Worm (Caenorhabditis elegans) whole organism, L4 larva: Measurements from ENCODE around the gene hsp-12.2.
A peak's percentile ranks its signal among the peaks of the same experiment; 100 is the strongest.

ENCODE experiments used
- F37D6.2 ChIP-seq: sonication (generic microtip); optimal IDR thresholded peaks from 2 replicates; lab custom pipeline; 2016; ENCODE audit warnings: mild to moderate bottlenecking, missing genetic modification characterization, missing compliant biosample characterization
- ZK337.2 ChIP-seq: fragments of 200-800 bp; sonication (Bioruptor generic); IDR thresholded peaks from 2 replicates; pipeline ENCODE4 v1.3.6; 2022; ENCODE audit warnings: missing genetic modification reagents, missing genetic modification characterization, missing compliant biosample characterization
- aha-1 ChIP-seq: fragments of 150-350 bp; peaks from one replicate; lab custom pipeline; 2014; ENCODE audit warnings: missing biosample characterization, missing genetic modification characterization
- ama-1 ChIP-seq: fragments of 150-350 bp; optimal IDR thresholded peaks from 2 replicates; lab custom pipeline; 2014; ENCODE audit warnings: inconsistent platforms, mixed read lengths
- arid-1 ChIP-seq: fragments of 200-800 bp; sonication (Bioruptor generic); conservative IDR thresholded peaks from 2 replicates; pipeline ENCODE4 v1.3.6; 2022; ENCODE audit warnings: missing genetic modification reagents, missing genetic modification characterization, missing compliant biosample characterization
- ceh-20 ChIP-seq: fragments of 200-800 bp; sonication (Bioruptor generic); IDR thresholded peaks from 2 replicates; pipeline ENCODE4 v1.3.6; 2022; ENCODE audit warnings: missing genetic modification reagents, missing genetic modification characterization, missing compliant biosample characterization
- ces-1 ChIP-seq: fragments of 150-350 bp; sonication (generic microtip); optimal IDR thresholded peaks from 4 replicates; lab custom pipeline; 2014; ENCODE audit warnings: missing biosample characterization, missing genetic modification reagents, missing genetic modification characterization
- cey-2 ChIP-seq: sonication (generic microtip); optimal IDR thresholded peaks from 3 replicates; lab custom pipeline; 2017; ENCODE audit warnings: missing genetic modification characterization, mild to moderate bottlenecking, missing compliant biosample characterization, antibody characterized with exemption, borderline replicate concordance; ENCODE audit not compliant: insufficient read depth
- ctbp-1 ChIP-seq: fragments of 200-800 bp; sonication (Bioruptor generic); IDR thresholded peaks from 2 replicates; pipeline ENCODE4 v1.3.6; 2022; ENCODE audit warnings: missing genetic modification reagents, missing genetic modification characterization, missing compliant biosample characterization
- daf-16 ChIP-seq, 3 experiments: sonication (generic microtip); optimal IDR thresholded peaks; 2 replicates each; lab custom pipeline; 2016 to 2017; ENCODE audit warnings: missing genetic modification characterization in 3 of 3, missing genetic modification reagents in 3 of 3, mild to moderate bottlenecking in 2 of 3, missing compliant biosample characterization in 2 of 3, missing biosample characterization in 1 of 3, moderate library complexity in 1 of 3
- daf-19 ChIP-seq: fragments of 200-800 bp; sonication (Bioruptor generic); conservative IDR thresholded peaks from 2 replicates; pipeline ENCODE4 v1.3.6; 2022; ENCODE audit warnings: missing genetic modification characterization, missing compliant biosample characterization
- dmd-6 ChIP-seq: fragments of 200-800 bp; sonication (Bioruptor generic); IDR thresholded peaks from 2 replicates; pipeline ENCODE4 v1.3.6; 2022; ENCODE audit warnings: missing genetic modification reagents, missing genetic modification characterization, missing compliant biosample characterization
- dmd-9 ChIP-seq: fragments of 200-800 bp; sonication (Bioruptor generic); IDR thresholded peaks from 2 replicates; pipeline ENCODE4 v1.3.6; 2022; ENCODE audit warnings: missing genetic modification reagents, missing genetic modification characterization, missing compliant biosample characterization
- duxl-1 ChIP-seq: sonication (generic microtip); optimal IDR thresholded peaks from 2 replicates; lab custom pipeline; 2016; ENCODE audit warnings: mild to moderate bottlenecking, missing genetic modification characterization, moderate library complexity, missing compliant biosample characterization; ENCODE audit not compliant: poor library complexity
- dve-1 ChIP-seq: sonication (generic microtip); optimal IDR thresholded peaks from 2 replicates; lab custom pipeline; 2017; ENCODE audit warnings: antibody characterized with exemption, mild to moderate bottlenecking, missing genetic modification characterization, missing compliant biosample characterization; ENCODE audit not compliant: insufficient read depth
- egl-27 ChIP-seq: sonication (generic microtip); optimal IDR thresholded peaks from 3 replicates; lab custom pipeline; 2017; ENCODE audit warnings: missing biosample characterization, missing genetic modification reagents, missing genetic modification characterization
- fos-1 ChIP-seq: fragments of 150-350 bp; optimal IDR thresholded peaks from 2 replicates; lab custom pipeline; 2014; ENCODE audit warnings: missing biosample characterization, missing genetic modification characterization
- gei-8 ChIP-seq: fragments of 200-800 bp; sonication (Bioruptor generic); optimal IDR thresholded peaks from 2 replicates; lab custom pipeline; 2018; ENCODE audit warnings: mild to moderate bottlenecking, missing genetic modification characterization, missing compliant biosample characterization
- hlh-30 ChIP-seq: sonication (generic microtip); optimal IDR thresholded peaks from 2 replicates; lab custom pipeline; 2017; ENCODE audit warnings: antibody characterized with exemption, mild to moderate bottlenecking, missing genetic modification characterization, missing compliant biosample characterization; ENCODE audit not compliant: insufficient read depth
- jun-1 ChIP-seq: fragments of 150-350 bp; optimal IDR thresholded peaks from 2 replicates; lab custom pipeline; 2014; ENCODE audit warnings: missing biosample characterization, missing genetic modification reagents, missing genetic modification characterization
- lin-1 ChIP-seq: fragments of 200-800 bp; sonication (Bioruptor generic); IDR thresholded peaks from 2 replicates; pipeline ENCODE4 v1.3.6; 2022; ENCODE audit warnings: missing genetic modification reagents, missing genetic modification characterization, missing compliant biosample characterization
- lsy-2 ChIP-seq, 2 experiments: fragments of 150-350 bp in 1 of 2; sonication (generic microtip) in 1 of 2; optimal IDR thresholded peaks; 2 replicates each; lab custom pipeline; 2014 to 2017; ENCODE audit warnings: missing biosample characterization in 2 of 2, missing genetic modification characterization in 2 of 2
- madf-5 ChIP-seq, 2 experiments: fragments of 200-800 bp; sonication (Bioruptor generic); IDR thresholded peaks; 2 replicates each; pipeline ENCODE4 v1.3.6; 2022; ENCODE audit warnings: missing compliant biosample characterization in 2 of 2, missing genetic modification characterization in 2 of 2
- madf-9 ChIP-seq: fragments of 200-800 bp; sonication (Bioruptor generic); conservative IDR thresholded peaks from 2 replicates; pipeline ENCODE4 v1.3.6; 2022; ENCODE audit warnings: missing genetic modification reagents, missing genetic modification characterization, missing compliant biosample characterization
- mdl-1 ChIP-seq, 2 experiments: fragments of 150-350 bp in 1 of 2; sonication (generic microtip) in 1 of 2; optimal IDR thresholded peaks; 2 replicates each; lab custom pipeline; 2014 to 2017; ENCODE audit warnings: missing biosample characterization in 2 of 2, missing genetic modification characterization in 2 of 2
- mep-1 ChIP-seq: fragments of 150-350 bp; sonication (generic microtip); optimal IDR thresholded peaks from 3 replicates; lab custom pipeline; 2014; ENCODE audit warnings: missing biosample characterization, missing genetic modification characterization
- mes-2 ChIP-seq: sonication (generic microtip); optimal IDR thresholded peaks from 2 replicates; lab custom pipeline; 2016; ENCODE audit warnings: missing genotype, mild to moderate bottlenecking, missing genetic modification characterization, missing compliant biosample characterization; ENCODE audit not compliant: poor library complexity, severe bottlenecking
- nhr-102 ChIP-seq: sonication (generic microtip); optimal IDR thresholded peaks from 2 replicates; lab custom pipeline; 2016; ENCODE audit warnings: mild to moderate bottlenecking, missing genetic modification characterization, moderate library complexity, missing compliant biosample characterization
- nhr-237 ChIP-seq: sonication (generic microtip); optimal IDR thresholded peaks from 2 replicates; lab custom pipeline; 2017; ENCODE audit warnings: missing biosample characterization, missing genetic modification characterization
- nhr-28 ChIP-seq: fragments of 150-350 bp; optimal IDR thresholded peaks from 2 replicates; lab custom pipeline; 2014; ENCODE audit warnings: missing biosample characterization, missing genetic modification characterization
- nhr-48 ChIP-seq: sonication (generic microtip); optimal IDR thresholded peaks from 2 replicates; lab custom pipeline; 2016; ENCODE audit warnings: mild to moderate bottlenecking, missing genetic modification characterization, missing compliant biosample characterization
- nhr-76 ChIP-seq: fragments of 150-350 bp; optimal IDR thresholded peaks from 2 replicates; lab custom pipeline; 2014; ENCODE audit warnings: missing biosample characterization, missing genetic modification characterization
- pha-4 ChIP-seq, 2 experiments: fragments of 150-350 bp in 1 of 2; fragments of 200-800 bp in 1 of 2; sonication (Bioruptor generic) in 1 of 2; IDR thresholded peaks in 1 of 2; optimal IDR thresholded peaks in 1 of 2; 2 replicates each; pipeline versions ENCODE4 v1.3.6 to Lab custom; 2014 to 2022; ENCODE audit warnings: missing genetic modification characterization in 2 of 2, missing genetic modification reagents in 2 of 2, missing biosample characterization in 1 of 2, missing compliant biosample characterization in 1 of 2
- saeg-2 ChIP-seq: fragments of 200-800 bp; sonication (Bioruptor generic); IDR thresholded peaks from 2 replicates; pipeline ENCODE4 v1.3.6; 2022; ENCODE audit warnings: missing genetic modification reagents, missing genetic modification characterization, missing compliant biosample characterization
- sdz-12 ChIP-seq: fragments of 200-800 bp; sonication (Bioruptor generic); optimal IDR thresholded peaks from 2 replicates; lab custom pipeline; 2018; ENCODE audit warnings: mild to moderate bottlenecking, missing genetic modification characterization, missing compliant biosample characterization
- set-16 ChIP-seq: fragments of 200-800 bp; sonication (Bioruptor generic); IDR thresholded peaks from 2 replicates; pipeline ENCODE4 v1.3.6; 2022; ENCODE audit warnings: missing genetic modification reagents, missing genetic modification characterization, missing compliant biosample characterization
- skn-1 ChIP-seq: fragments of 150-350 bp; optimal IDR thresholded peaks from 2 replicates; lab custom pipeline; 2014; ENCODE audit warnings: missing biosample characterization, missing genetic modification characterization
- snpc-4 ChIP-seq: fragments of 150-350 bp; optimal IDR thresholded peaks from 2 replicates; lab custom pipeline; 2014; ENCODE audit warnings: missing biosample characterization, missing genetic modification characterization
- spr-3 ChIP-seq: fragments of 200-800 bp; sonication (Bioruptor generic); optimal IDR thresholded peaks from 2 replicates; lab custom pipeline; 2018; ENCODE audit warnings: mild to moderate bottlenecking, missing genetic modification characterization, missing compliant biosample characterization
- unc-62 ChIP-seq, 3 experiments: fragments of 150-350 bp in 1 of 3; sonication (generic microtip); optimal IDR thresholded peaks in 2 of 3; peaks in 1 of 3; 1 replicate in 1 of 3; 2 replicates in 2 of 3; lab custom pipeline; 2014 to 2017; ENCODE audit warnings: missing biosample characterization in 3 of 3, missing genetic modification characterization in 3 of 3, missing genetic modification reagents in 3 of 3, missing genotype in 1 of 3
- zfp-2 ChIP-seq: sonication (generic microtip); optimal IDR thresholded peaks from 2 replicates; lab custom pipeline; 2016; ENCODE audit warnings: mild to moderate bottlenecking, missing genetic modification characterization, missing compliant biosample characterization

Gene hsp-12.2

ce11 chrIII:8133346-8133745 is 4.5 kb upstream of the hsp-12.2 start, which contains the start of gene C14B9.2 (continued):
- TF ChIP-seq cey-2 (tag; lab: Kevin White, UChicago) (no peak), daf-16 (GFP tag; optimal IDR thresholded peaks at IDR 0.05; lab: Kevin White, UChicago) (no peak), daf-16 (tag; optimal IDR thresholded peaks at IDR 0.05; lab: Kevin White, UChicago) (peak; percentile 78)

- peak; percentile 4 for TF ChIP-seq nhr-102 (tag; lab: Kevin White, UChicago)
- peak; percentile 14 for TF ChIP-seq hlh-30 (tag; lab: Kevin White, UChicago)
- TF ChIP-seq aha-1 (tag; lab: Kevin White, UChicago), result peak; percentile 89
- TF ChIP-seq set-16 (GFP tag; lab: Robert Waterston, UW), result no peak
- no peak for TF ChIP-seq mep-1 (tag; lab: Kevin White, UChicago)
- TF ChIP-seq dve-1 (tag; lab: Kevin White, UChicago), result peak; percentile 43
- TF ChIP-seq egl-27, result no peak
- no peak for TF ChIP-seq snpc-4 (tag; lab: Kevin White, UChicago)
- TF ChIP-seq ama-1 (lab: Kevin White, UChicago), result peak; percentile 51
- TF ChIP-seq lsy-2 (tag; optimal IDR thresholded peaks at IDR 0.05; lab: Kevin White, UChicago), result peak in 1 of 2 experiments; percentile 12
- no peak for TF ChIP-seq ceh-20 (GFP tag; lab: Robert Waterston, UW)
- TF ChIP-seq pha-4 (GFP tag; IDR thresholded peaks at IDR 0.05; lab: Robert Waterston, UW), result peak; percentile 51; the same call in 1 of the 2 replicates
- peak; percentile 78 for TF ChIP-seq pha-4 (tag; optimal IDR thresholded peaks at IDR 0.05; lab: Kevin White, UChicago)
- TF ChIP-seq unc-62 (GFP tag; optimal IDR thresholded peaks at IDR 0.05 in 1 of 2; lab: Kevin White, UChicago), result peak in 1 of 2 experiments; percentile 86
- no peak for TF ChIP-seq unc-62 (tag; optimal IDR thresholded peaks at IDR 0.05; lab: Kevin White, UChicago)
- TF ChIP-seq nhr-237 (tag; lab: Kevin White, UChicago), result no peak
- TF ChIP-seq daf-16 (GFP tag; optimal IDR thresholded peaks at IDR 0.05; lab: Kevin White, UChicago), result no peak
- peak; percentile 40 for TF ChIP-seq daf-16 (tag; optimal IDR thresholded peaks at IDR 0.05; lab: Kevin White, UChicago)
These were observed 1.3 kb upstream of the hsp-12.2 start for ce11 chrIII:8136517-8137099.

ce11 chrIII:8142217-8142616 is 4.3 kb downstream of the hsp-12.2 start:
- peak in 1 of 2 experiments; percentile 96 for TF ChIP-seq unc-62 (GFP tag; optimal IDR thresholded peaks at IDR 0.05 in 1 of 2; lab: Kevin White, UChicago)
- TF ChIP-seq unc-62 (tag; optimal IDR thresholded peaks at IDR 0.05; lab: Kevin White, UChicago), result no peak
- TF ChIP-seq zfp-2 (tag; lab: Kevin White, UChicago), result no peak
- no peak for TF ChIP-seq nhr-48
- no peak for TF ChIP-seq madf-9 (GFP tag; lab: Robert Waterston, UW)
- TF ChIP-seq aha-1 (tag; lab: Kevin White, UChicago), result peak; percentile 20

- TF ChIP-seq sdz-12 (GFP tag; lab: Kevin White, UChicago) (no peak), madf-5 (GFP tag; IDR thresholded peaks at IDR 0.05; lab: Robert Waterston, UW) (no peak), dve-1 (tag; lab: Kevin White, UChicago) (peak; percentile 53), dmd-9 (GFP tag; lab: Robert Waterston, UW) (peak; percentile 65; the same call in 1 of the 2 replicates), ctbp-1 (no peak), daf-19 (no peak), lin-1 (GFP tag; lab: Robert Waterston, UW) (no peak), ceh-20 (GFP tag; lab: Robert Waterston, UW) (no peak), skn-1 (no peak), mdl-1 (tag; optimal IDR thresholded peaks at IDR 0.05; lab: Kevin White, UChicago) (peak in 1 of 2 experiments; percentile 45), fos-1 (tag; lab: Kevin White, UChicago) (no peak), mes-2 (tag; lab: Kevin White, UChicago) (peak; percentile 98), ces-1 (no peak), jun-1 (tag; lab: Kevin White, UChicago) (no peak), ZK337.2 (GFP tag; lab: Robert Waterston, UW) (peak; percentile 80), F37D6.2 (tag; lab: Kevin White, UChicago) (peak; percentile 4), saeg-2 (GFP tag; lab: Robert Waterston, UW) (no peak), duxl-1 (tag; lab: Kevin White, UChicago) (no peak), dmd-6 (GFP tag; lab: Robert Waterston, UW) (peak; percentile 40), nhr-76 (tag; lab: Kevin White, UChicago) (no peak), spr-3 (no peak), gei-8 (GFP tag; lab: Kevin White, UChicago) (no peak), ama-1 (lab: Kevin White, UChicago) (no peak), arid-1 (GFP tag; lab: Robert Waterston, UW) (no peak), nhr-28 (tag; lab: Kevin White, UChicago) (no peak)
These were observed 6.7 kb downstream of the hsp-12.2 start, which contains the start of the genes C14B9.8 and mrpl-18 for ce11 chrIII:8144574-8145065. C14B9.8 (minus strand) TSS chrIII:8144629. mrpl-18 (plus strand) TSS chrIII:8145015.
